Worm (Caenorhabditis elegans): ENCODE data around the gene T02E9.5.

Gene T02E9.5

DNA sequence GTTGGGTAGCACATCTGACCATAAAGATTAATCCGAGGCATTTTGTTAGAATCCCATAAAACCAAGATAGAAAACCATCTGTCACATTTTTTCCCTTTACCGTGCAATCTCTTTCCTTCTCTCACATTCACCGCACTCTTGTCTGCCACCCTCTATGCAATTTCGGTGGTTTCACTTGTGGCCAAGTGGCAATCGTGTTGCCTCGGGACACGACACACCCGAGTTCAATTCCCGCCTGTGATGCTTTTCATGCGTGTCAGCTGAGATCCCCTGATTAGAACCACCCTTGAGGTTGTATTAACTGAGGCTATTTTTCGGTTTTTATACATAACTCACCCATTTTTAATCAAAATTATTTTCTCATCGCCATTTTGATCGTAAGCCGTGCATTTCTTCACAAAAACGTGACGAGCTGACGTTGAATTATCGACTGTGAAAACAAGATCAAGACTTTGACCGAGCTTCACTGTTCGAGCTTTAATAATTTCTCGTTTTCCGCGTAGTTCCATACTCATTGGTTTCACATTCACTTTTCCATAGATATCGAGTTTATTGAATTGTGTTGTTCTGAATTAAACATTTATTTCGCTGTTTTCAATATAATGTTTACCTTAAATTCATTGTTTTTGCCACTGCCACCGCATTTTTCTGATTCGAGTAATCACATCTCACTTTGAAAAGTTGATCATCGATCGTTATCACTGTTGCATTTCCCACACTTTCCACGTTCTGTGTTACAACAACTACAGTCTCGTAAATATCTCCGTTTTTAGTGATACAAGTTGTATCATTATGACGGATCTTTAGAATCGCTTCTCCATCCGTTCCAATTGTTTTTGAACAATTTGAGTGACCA lies 27.8 kb upstream of the T02E9.5 start (continued):
- TF ChIP-seq ceh-27 (GFP tag; optimal IDR thresholded peaks at IDR 0.05) (peak; percentile 99), C06A6.2 (GFP tag; conservative IDR thresholded peaks at IDR 0.05) (peak; percentile 82), nfya-1 (tag; optimal IDR thresholded peaks at IDR 0.05; ENCODE audit: borderline replicate concordance, insufficient read depth) (no peak), bed-2 (GFP tag; IDR thresholded peaks at IDR 0.05) (peak; percentile 87), lsy-27 (tag; optimal IDR thresholded peaks at IDR 0.05; ENCODE audit: borderline replicate concordance, insufficient read depth) (peak; percentile 92), rec-8 (tag; optimal IDR thresholded peaks at IDR 0.05) (peak; percentile 94 to 98), madf-6 (GFP tag; IDR thresholded peaks at IDR 0.05) (peak; percentile 90), athp-1 (tag; optimal IDR thresholded peaks at IDR 0.05) (peak; percentile 98), bed-1 (GFP tag; IDR thresholded peaks at IDR 0.05) (peak; percentile 98), xnd-1 (tag; optimal IDR thresholded peaks at IDR 0.05) (peak; percentile 29), F55B11.4 (tag; optimal IDR thresholded peaks at IDR 0.05; ENCODE audit: borderline replicate concordance, insufficient read depth) (peak; percentile 25), pha-4 (tag; optimal IDR thresholded peaks at IDR 0.05) (no peak), hrde-1 (tag; optimal IDR thresholded peaks at IDR 0.05; ENCODE audit: borderline replicate concordance) (peak; percentile 94), snpc-1.1 (tag; optimal IDR thresholded peaks at IDR 0.05; ENCODE audit: insufficient read depth) (peak; percentile 87), let-526 (GFP tag; IDR thresholded peaks at IDR 0.05) (peak; percentile 97), F23B12.7 (tag; optimal IDR thresholded peaks at IDR 0.05; ENCODE audit: insufficient read depth) (peak; percentile 92), Y67H2A.10 (GFP tag; conservative IDR thresholded peaks at IDR 0.05) (peak; percentile 88), B0336.3 (GFP tag; IDR thresholded peaks at IDR 0.05) (peak; percentile 97), tlf-1 (GFP tag; optimal IDR thresholded peaks at IDR 0.05) (peak; percentile 93), ceh-91 (GFP tag; IDR thresholded peaks at IDR 0.05) (peak; percentile 65), ekl-4 (GFP tag; IDR thresholded peaks at IDR 0.05) (peak; percentile 95), tbx-9 (tag; optimal IDR thresholded peaks at IDR 0.05; ENCODE audit: borderline replicate concordance) (peak; percentile 98), lag-1 (GFP tag; IDR thresholded peaks at IDR 0.05) (0 out of 2 replicates have a peak, but pooled peaks have one; percentile 71), rcor-1 (GFP tag; IDR thresholded peaks at IDR 0.05) (peak; percentile 95), B0019.2 (GFP tag; conservative IDR thresholded peaks at IDR 0.05) (peak; percentile 87), B0261.1 (tag; optimal IDR thresholded peaks at IDR 0.05) (peak; percentile 100), ztf-26 (tag; optimal IDR thresholded peaks at IDR 0.05) (peak; percentile 95), him-1 (tag; optimal IDR thresholded peaks at IDR 0.05) (peak; percentile 96), ceh-58 (GFP tag; IDR thresholded peaks at IDR 0.05) (peak; percentile 99), Y79H2A.3 (GFP tag; conservative IDR thresholded peaks at IDR 0.05) (peak; percentile 93), tbp1 (GFP tag; optimal IDR thresholded peaks at IDR 0.05) (peak; percentile 100), egl-44 (GFP tag; IDR thresholded peaks at IDR 0.05) (peak; percentile 99), lin-54 (GFP tag; optimal IDR thresholded peaks at IDR 0.05) (peak; percentile 89), F57C9.4 (tag; optimal IDR thresholded peaks at IDR 0.05) (peak; percentile 96), K12H6.12 (tag; optimal IDR thresholded peaks at IDR 0.05) (peak; percentile 90), attf-6 (GFP tag; IDR thresholded peaks at IDR 0.05) (peak; percentile 88), Y53G8AR.9 (GFP tag; conservative IDR thresholded peaks at IDR 0.05) (peak; percentile 96), atf-7 (tag; optimal IDR thresholded peaks at IDR 0.05) (peak; percentile 95), ets-4 (GFP tag; optimal IDR thresholded peaks at IDR 0.05) (peak; percentile 99), repo-1 (tag; optimal IDR thresholded peaks at IDR 0.05) (peak; percentile 97), Y56A3A.18 (GFP tag; IDR thresholded peaks at IDR 0.05) (peak; percentile 99), ztf-3 (GFP tag; optimal IDR thresholded peaks at IDR 0.05) (peak; percentile 92), B0035.1 (tag; optimal IDR thresholded peaks at IDR 0.05) (peak; percentile 92), Y95B8A.8 (GFP tag; IDR thresholded peaks at IDR 0.05) (peak; percentile 94), gei-17 (GFP tag; optimal IDR thresholded peaks at IDR 0.05) (peak; percentile 87)

All from whole organism, young adult.